Worm (Caenorhabditis elegans) whole organism, early embryonic: ENCODE measurements around the gene abl-1.

Experiments used
- B0310.2 ChIP-seq: sonication (generic microtip); optimal IDR thresholded peaks from 2 replicates; lab custom pipeline; 2016; ENCODE audit warnings: mild to moderate bottlenecking, missing genetic modification characterization, missing compliant biosample characterization
- F13C5.2 ChIP-seq: sonication (generic microtip); optimal IDR thresholded peaks from 2 replicates; lab custom pipeline; 2017; ENCODE audit warnings: mild to moderate bottlenecking, missing genetic modification characterization, inconsistent platforms, missing compliant biosample characterization
- aly-1 ChIP-seq: sonication (generic microtip); optimal IDR thresholded peaks from 2 replicates; lab custom pipeline; 2016; ENCODE audit warnings: missing genetic modification characterization, missing compliant biosample characterization
- ama-1 ChIP-seq: fragments of 150-350 bp; optimal IDR thresholded peaks from 2 replicates; lab custom pipeline; 2014
- ceh-36 ChIP-seq: sonication (generic microtip); optimal IDR thresholded peaks from 2 replicates; lab custom pipeline; 2016; ENCODE audit warnings: missing genetic modification characterization, inconsistent platforms, missing compliant biosample characterization
- ets-7 ChIP-seq: sonication (generic microtip); optimal IDR thresholded peaks from 2 replicates; lab custom pipeline; 2016; ENCODE audit warnings: missing genotype, missing genetic modification characterization, missing compliant biosample characterization
- flt-1 ChIP-seq: fragments of 200-800 bp; sonication (Bioruptor generic); IDR thresholded peaks from 2 replicates; pipeline ENCODE4 v1.3.6; 2022; ENCODE audit warnings: missing genetic modification characterization, missing compliant biosample characterization
- hmbx-1 ChIP-seq: sonication (generic microtip); optimal IDR thresholded peaks from 2 replicates; lab custom pipeline; 2016; ENCODE audit warnings: mild to moderate bottlenecking, missing genetic modification characterization, missing compliant biosample characterization
- hnd-1 ChIP-seq: sonication (generic microtip); optimal IDR thresholded peaks from 2 replicates; lab custom pipeline; 2016; ENCODE audit warnings: missing genetic modification characterization, missing compliant biosample characterization
- pes-1 ChIP-seq: fragments of 200-800 bp; sonication (Bioruptor generic); IDR thresholded peaks from 2 replicates; pipeline ENCODE4 v1.3.6; 2022; ENCODE audit warnings: missing genetic modification reagents, missing genetic modification characterization, missing compliant biosample characterization
- scrt-1 ChIP-seq: fragments of 200-800 bp; sonication (Bioruptor generic); IDR thresholded peaks from 2 replicates; pipeline ENCODE4 v1.3.6; 2022; ENCODE audit warnings: missing genetic modification characterization, missing compliant biosample characterization
- sea-1 ChIP-seq: fragments of 200-800 bp; sonication (Bioruptor generic); conservative IDR thresholded peaks from 2 replicates; pipeline ENCODE4 v1.3.6; 2022; ENCODE audit warnings: missing genetic modification characterization, missing compliant biosample characterization
- tbx-37 ChIP-seq: fragments of 200-800 bp; sonication (Bioruptor generic); conservative IDR thresholded peaks from 2 replicates; pipeline ENCODE4 v1.3.6; 2022; ENCODE audit warnings: missing genetic modification reagents, missing genetic modification characterization, missing compliant biosample characterization
- tra-4 ChIP-seq: sonication (generic microtip); optimal IDR thresholded peaks from 2 replicates; lab custom pipeline; 2017; ENCODE audit warnings: missing genetic modification characterization, missing compliant biosample characterization

DNA sequence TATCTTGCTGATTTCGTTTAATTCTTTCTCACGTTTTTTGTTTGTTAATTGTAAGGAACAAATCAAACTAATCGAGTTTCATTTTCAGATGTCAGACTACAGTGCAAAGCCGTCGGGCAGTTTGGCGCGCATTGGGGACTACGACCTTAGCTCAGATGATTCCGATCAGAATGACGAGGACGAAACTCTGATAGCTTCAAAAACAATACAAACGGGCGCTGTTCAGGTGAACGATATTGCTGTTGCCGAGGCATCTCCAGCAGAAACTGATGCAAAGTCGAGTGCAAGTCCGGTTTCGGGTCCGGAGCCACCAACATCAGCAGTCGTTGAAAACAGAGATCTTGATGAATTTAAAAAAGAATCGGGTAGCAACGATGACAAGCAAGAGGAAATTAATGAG is 54.8 kb downstream of the abl-1 start, which contains the start of gene bet-2:
- TF ChIP-seq ets-7 (tag; lab: Kevin White, UChicago) (no peak), F13C5.2 (tag; lab: Kevin White, UChicago) (no peak), ama-1 (lab: Kevin White, UChicago) (no peak), tra-4 (no peak), tbx-37 (GFP tag; lab: Robert Waterston, UW) (no peak), sea-1 (GFP tag; lab: Robert Waterston, UW) (no peak), aly-1 (no peak), B0310.2 (tag; lab: Kevin White, UChicago) (no peak), pes-1 (GFP tag; lab: Robert Waterston, UW) (no peak), hmbx-1 (tag; lab: Kevin White, UChicago) (no peak), ceh-36 (no peak), flt-1 (GFP tag; lab: Robert Waterston, UW) (no peak), scrt-1 (GFP tag; lab: Robert Waterston, UW) (no peak), hnd-1 (no peak)
